Fruit fly (Drosophila melanogaster): ENCODE data around the gene SNF4Agamma.

SNF4Agamma gene

dm6 chr3R:21158643-21159042 is 18.1 kb downstream of the SNF4Agamma start (continued):
- TF ChIP-seq CG1603 (tag; optimal IDR thresholded peaks at IDR 0.05) (no peak), stwl (tag; optimal IDR thresholded peaks at IDR 0.05) (no peak), CG17186 (GFP tag; optimal IDR thresholded peaks at IDR 0.05) (no peak), Gsc (GFP tag; IDR thresholded peaks at IDR 0.05) (no peak), Drgx (GFP tag; IDR thresholded peaks at IDR 0.05) (no peak), BtbVII (GFP tag; optimal IDR thresholded peaks at IDR 0.05) (peak; percentile 51), HHEX (GFP tag; optimal IDR thresholded peaks at IDR 0.05) (no peak), ham (GFP tag; IDR thresholded peaks at IDR 0.05) (no peak), CG17802 (tag; optimal IDR thresholded peaks at IDR 0.05) (no peak), bsh (GFP tag; optimal IDR thresholded peaks at IDR 0.05) (no peak), E2f2 (GFP tag; IDR thresholded peaks at IDR 0.05) (no peak), Meics (GFP tag; optimal IDR thresholded peaks at IDR 0.05) (peak; percentile 7), pb (GFP tag; optimal IDR thresholded peaks at IDR 0.05) (no peak), MTF-1 (GFP tag; optimal IDR thresholded peaks at IDR 0.05; ENCODE audit: borderline replicate concordance) (peak; percentile 41), vfl (GFP tag; optimal IDR thresholded peaks at IDR 0.05) (no peak), C15 (GFP tag; IDR thresholded peaks at IDR 0.05) (no peak), Jarid2 (GFP tag; optimal IDR thresholded peaks at IDR 0.05) (no peak), CG12942 (GFP tag; optimal IDR thresholded peaks at IDR 0.05) (no peak), CG31224 (GFP tag; IDR thresholded peaks at IDR 0.05) (no peak), pan (optimal IDR thresholded peaks at IDR 0.05) (no peak), pan (GFP tag; optimal IDR thresholded peaks at IDR 0.05 in 1 of 2, IDR thresholded peaks at IDR 0.05 in 1 of 2) (no peak), Fer2 (tag; optimal IDR thresholded peaks at IDR 0.05) (peak; percentile 13), CG6175 (GFP tag; IDR thresholded peaks at IDR 0.05) (no peak), Hr3 (GFP tag; optimal IDR thresholded peaks at IDR 0.05) (no peak), Ada2b (GFP tag; IDR thresholded peaks at IDR 0.05) (no peak)

dm6 chr3R:21161042-21161532 is 20.5 kb downstream of the SNF4Agamma start, which contains the start of gene cDIP:
TSS of gene cDIP (minus strand) at chr3R:21161092.
- no peak for TF ChIP-seq ems (GFP tag; optimal IDR thresholded peaks at IDR 0.05)
- TF ChIP-seq CG17186 (GFP tag; optimal IDR thresholded peaks at IDR 0.05), result no peak
- TF ChIP-seq CG12071 (GFP tag; optimal IDR thresholded peaks at IDR 0.05), result no peak
- peak; percentile 45; the same call in 1 of the 2 replicates for TF ChIP-seq Rfx (GFP tag; IDR thresholded peaks at IDR 0.05)
- TF ChIP-seq gcm2 (GFP tag; optimal IDR thresholded peaks at IDR 0.05), result no peak
- 0 out of 3 replicates have a peak, but pooled peaks have one; percentile 14 for TF ChIP-seq CG11695 (GFP tag; IDR thresholded peaks at IDR 0.05)
- TF ChIP-seq fd3F (GFP tag; optimal IDR thresholded peaks at IDR 0.05), result no peak
- TF ChIP-seq Med (GFP tag), result peak; percentile 16
- peak; percentile 42 for TF ChIP-seq CG2120 (GFP tag; optimal IDR thresholded peaks at IDR 0.05)
- TF ChIP-seq yki (optimal IDR thresholded peaks at IDR 0.05), result no peak
- TF ChIP-seq CG9932 (GFP tag; IDR thresholded peaks at IDR 0.05), result peak; percentile 53
- TF ChIP-seq slbo (GFP tag; IDR thresholded peaks at IDR 0.05), result peak; percentile 50
- peak; percentile 56 for TF ChIP-seq CG12769 (tag; optimal IDR thresholded peaks at IDR 0.05)

- no peak for TF ChIP-seq BtbVII (GFP tag; optimal IDR thresholded peaks at IDR 0.05)
- peak; percentile 41 for TF ChIP-seq CG17385 (GFP tag; optimal IDR thresholded peaks at IDR 0.05)
- no peak for TF ChIP-seq Dad (GFP tag; optimal IDR thresholded peaks at IDR 0.05)
- TF ChIP-seq B-H2 (GFP tag; optimal IDR thresholded peaks at IDR 0.05), result peak; percentile 24
- no peak for TF ChIP-seq CG8290 (GFP tag; optimal IDR thresholded peaks at IDR 0.05)
- peak in 1 of 2 experiments; percentile 87 for TF ChIP-seq CG8290 (tag; optimal IDR thresholded peaks at IDR 0.05)
- TF ChIP-seq psq (GFP tag; optimal IDR thresholded peaks at IDR 0.05), result no peak
- TF ChIP-seq HLH4C (GFP tag; IDR thresholded peaks at IDR 0.05; ENCODE audit: partially characterized antibody), result no peak
- TF ChIP-seq CG4854 (GFP tag; optimal IDR thresholded peaks at IDR 0.05), result no peak
- no peak for TF ChIP-seq wor (GFP tag; IDR thresholded peaks at IDR 0.05)
- TF ChIP-seq dan (GFP tag; IDR thresholded peaks at IDR 0.05), result no peak
- no peak for TF ChIP-seq salm (tag; optimal IDR thresholded peaks at IDR 0.05)
- no peak for TF ChIP-seq Nf-YA (GFP tag; IDR thresholded peaks at IDR 0.05)
- TF ChIP-seq CG1647 (GFP tag; optimal IDR thresholded peaks at IDR 0.05), result no peak
- TF ChIP-seq CG6765 (GFP tag; optimal IDR thresholded peaks at IDR 0.05), result no peak
- TF ChIP-seq CG9797 (GFP tag; optimal IDR thresholded peaks at IDR 0.05), result no peak
These were observed 21.1 kb downstream of the SNF4Agamma start for dm6 chr3R:21161620-21162029.
